Fruit fly (Drosophila melanogaster) whole organism, prepupa: ENCODE measurements around the gene Nph.

ENCODE experiments used
- Blimp-1 ChIP-seq: fragments of 200-800 bp; sonication (Bioruptor generic); optimal IDR thresholded peaks from 3 replicates; lab custom pipeline; 2017; ENCODE audit warnings: missing biosample characterization, missing genetic modification characterization, mild to moderate bottlenecking, moderate library complexity, missing genetic modification reagents
- CG10669 ChIP-seq: fragments of 200-800 bp; sonication (Bioruptor generic); optimal IDR thresholded peaks from 3 replicates; lab custom pipeline; 2018; ENCODE audit warnings: missing biosample characterization, mild to moderate bottlenecking, missing genetic modification characterization, moderate library complexity
- CG11294 ChIP-seq: fragments of 200-800 bp; sonication (Bioruptor generic); IDR thresholded peaks from 2 replicates; pipeline ENCODE4 v1.3.6; 2022; ENCODE audit warnings: missing biosample characterization, missing genetic modification characterization
- CG11762 ChIP-seq: fragments of 200-800 bp; sonication (Bioruptor generic); optimal IDR thresholded peaks from 3 replicates; lab custom pipeline; 2016; ENCODE audit warnings: missing biosample characterization, missing genetic modification characterization; ENCODE audit not compliant: insufficient read depth
- CG15336 ChIP-seq: fragments of 200-800 bp; sonication (Bioruptor generic); IDR thresholded peaks from 2 replicates; pipeline ENCODE4 v1.3.6; 2022; ENCODE audit warnings: missing biosample characterization, missing genetic modification characterization
- CG1621 ChIP-seq: fragments of 200-800 bp; sonication (Bioruptor generic); optimal IDR thresholded peaks from 3 replicates; lab custom pipeline; 2018; ENCODE audit warnings: missing biosample characterization, mild to moderate bottlenecking, missing genetic modification characterization
- CG16779 ChIP-seq: fragments of 200-800 bp; sonication (Bioruptor generic); optimal IDR thresholded peaks from 3 replicates; lab custom pipeline; 2017; ENCODE audit warnings: missing biosample characterization, mild to moderate bottlenecking, missing genetic modification characterization
- CG3032 ChIP-seq: fragments of 200-800 bp; optimal IDR thresholded peaks from 2 replicates; lab custom pipeline; 2019; ENCODE audit warnings: missing biosample characterization, mild to moderate bottlenecking, missing genetic modification characterization, moderate library complexity
- CG31627 ChIP-seq: fragments of 200-800 bp; sonication (Bioruptor generic); optimal IDR thresholded peaks from 3 replicates; lab custom pipeline; 2016; ENCODE audit warnings: missing biosample characterization, missing genetic modification characterization
- CG32006 ChIP-seq: fragments of 200-800 bp; sonication (Bioruptor generic); optimal IDR thresholded peaks from 3 replicates; lab custom pipeline; 2017; ENCODE audit warnings: missing biosample characterization, mild to moderate bottlenecking, missing genetic modification characterization
- CG34406 ChIP-seq: fragments of 200-800 bp; sonication (Bioruptor generic); optimal IDR thresholded peaks from 3 replicates; lab custom pipeline; 2016; ENCODE audit warnings: missing biosample characterization, missing genetic modification characterization
- CG3919 ChIP-seq: fragments of 200-800 bp; sonication (Bioruptor generic); optimal IDR thresholded peaks from 3 replicates; lab custom pipeline; 2016; ENCODE audit warnings: missing biosample characterization, missing genetic modification characterization
- CG4318 ChIP-seq: fragments of 200-800 bp; sonication (Bioruptor generic); optimal IDR thresholded peaks from 3 replicates; lab custom pipeline; 2017; ENCODE audit warnings: missing biosample characterization, mild to moderate bottlenecking, missing genetic modification characterization
- CG6792 ChIP-seq: fragments of 200-800 bp; sonication (Bioruptor generic); optimal IDR thresholded peaks from 3 replicates; lab custom pipeline; 2016; ENCODE audit warnings: missing biosample characterization, missing genetic modification characterization
- CG6808 ChIP-seq: fragments of 200-800 bp; sonication (Bioruptor generic); optimal IDR thresholded peaks from 3 replicates; lab custom pipeline; 2017; ENCODE audit warnings: missing biosample characterization, missing genetic modification characterization, mild to moderate bottlenecking, moderate library complexity, missing genetic modification reagents
- CG8119 ChIP-seq: fragments of 200-800 bp; sonication (Bioruptor generic); IDR thresholded peaks from 3 replicates; pipeline ENCODE4 v1.3.6; 2022; ENCODE audit warnings: missing biosample characterization, missing genetic modification characterization
- CG8319 ChIP-seq: fragments of 200-800 bp; sonication (Bioruptor generic); optimal IDR thresholded peaks from 3 replicates; lab custom pipeline; 2016; ENCODE audit warnings: missing biosample characterization, missing genetic modification characterization
- CG8632 ChIP-seq: fragments of 200-800 bp; sonication (Bioruptor generic); optimal IDR thresholded peaks from 3 replicates; lab custom pipeline; 2016; ENCODE audit warnings: missing biosample characterization, missing genetic modification characterization
- Eip78C ChIP-seq: fragments of 200-800 bp; sonication (Bioruptor generic); peaks from one replicate; lab custom pipeline; 2016; ENCODE audit warnings: missing biosample characterization, missing genetic modification characterization
- Eip93F ChIP-seq: fragments of 200-800 bp; sonication (Bioruptor generic); optimal IDR thresholded peaks from 2 replicates; lab custom pipeline; 2016; ENCODE audit warnings: missing biosample characterization, mild to moderate bottlenecking, missing genetic modification characterization
- Ets96B ChIP-seq: fragments of 200-800 bp; optimal IDR thresholded peaks from 2 replicates; lab custom pipeline; 2019; ENCODE audit warnings: missing biosample characterization, mild to moderate bottlenecking, missing genetic modification characterization, moderate library complexity
- Gug ChIP-seq: fragments of 200-800 bp; sonication (Bioruptor generic); IDR thresholded peaks from 2 replicates; pipeline ENCODE4 v1.3.6; 2022; ENCODE audit warnings: missing biosample characterization, missing genetic modification characterization
- Hr38 ChIP-seq: sonication (Bioruptor generic); optimal IDR thresholded peaks from 2 replicates; lab custom pipeline; 2016; ENCODE audit warnings: missing biosample characterization, missing genetic modification characterization
- Hr39 ChIP-seq: fragments of 200-800 bp; sonication (Bioruptor generic); optimal IDR thresholded peaks from 2 replicates; lab custom pipeline; 2016; ENCODE audit warnings: missing biosample characterization, missing genetic modification characterization
- Lpt ChIP-seq: fragments of 200-800 bp; sonication (Bioruptor generic); optimal IDR thresholded peaks from 3 replicates; lab custom pipeline; 2016; ENCODE audit warnings: missing biosample characterization, missing genetic modification characterization
- Met ChIP-seq: fragments of 200-800 bp; sonication (Bioruptor generic); optimal IDR thresholded peaks from 3 replicates; lab custom pipeline; 2016; ENCODE audit warnings: missing biosample characterization, missing genetic modification characterization
- OdsH ChIP-seq: fragments of 200-800 bp; sonication (Bioruptor generic); optimal IDR thresholded peaks from 3 replicates; lab custom pipeline; 2016; ENCODE audit warnings: missing biosample characterization, missing genetic modification characterization
- Smox ChIP-seq: fragments of 200-800 bp; sonication (Bioruptor generic); optimal IDR thresholded peaks from 3 replicates; lab custom pipeline; 2016; ENCODE audit warnings: missing biosample characterization, missing genetic modification characterization
- Sox102F ChIP-seq: fragments of 200-800 bp; sonication (Bioruptor generic); optimal IDR thresholded peaks from 2 replicates; lab custom pipeline; 2016; ENCODE audit warnings: missing biosample characterization, mild to moderate bottlenecking, missing genetic modification characterization
- Sox14 ChIP-seq: fragments of 200-800 bp; sonication (Bioruptor generic); optimal IDR thresholded peaks from 3 replicates; lab custom pipeline; 2016; ENCODE audit warnings: missing biosample characterization, missing genetic modification characterization
- Sox15 ChIP-seq: fragments of 200-800 bp; sonication (Bioruptor generic); optimal IDR thresholded peaks from 3 replicates; lab custom pipeline; 2016; ENCODE audit warnings: missing biosample characterization, missing genetic modification characterization
- achi ChIP-seq: fragments of 200-800 bp; sonication (Bioruptor generic); optimal IDR thresholded peaks from 3 replicates; lab custom pipeline; 2016; ENCODE audit warnings: missing biosample characterization, missing genetic modification characterization
- cyc ChIP-seq: fragments of 200-800 bp; sonication (Bioruptor generic); optimal IDR thresholded peaks from 3 replicates; lab custom pipeline; 2016; ENCODE audit warnings: missing biosample characterization, missing genetic modification characterization
- dac ChIP-seq: fragments of 200-800 bp; sonication (Bioruptor generic); optimal IDR thresholded peaks from 2 replicates; lab custom pipeline; 2017; ENCODE audit warnings: missing biosample characterization, mild to moderate bottlenecking, missing genetic modification characterization
- dsx ChIP-seq: fragments of 200-800 bp; optimal IDR thresholded peaks from 3 replicates; lab custom pipeline; 2019; ENCODE audit warnings: missing biosample characterization, mild to moderate bottlenecking, missing genetic modification characterization, moderate library complexity; ENCODE audit not compliant: poor library complexity, severe bottlenecking
- eg ChIP-seq: fragments of 200-800 bp; sonication (Bioruptor generic); IDR thresholded peaks from 3 replicates; pipeline ENCODE4 v1.3.6; 2022; ENCODE audit warnings: missing biosample characterization, missing genetic modification characterization
- esn ChIP-seq: fragments of 200-800 bp; sonication (Bioruptor generic); optimal IDR thresholded peaks from 2 replicates; lab custom pipeline; 2016; ENCODE audit warnings: missing biosample characterization, mild to moderate bottlenecking, missing genetic modification characterization, moderate library complexity
- fd59A ChIP-seq: fragments of 200-800 bp; sonication (Bioruptor generic); optimal IDR thresholded peaks from 2 replicates; lab custom pipeline; 2017; ENCODE audit warnings: missing biosample characterization, mild to moderate bottlenecking, missing genetic modification characterization, missing genetic modification reagents
- fd85E ChIP-seq: fragments of 200-800 bp; sonication (Bioruptor generic); optimal IDR thresholded peaks from 3 replicates; lab custom pipeline; 2016; ENCODE audit warnings: missing biosample characterization, missing genetic modification characterization
- fkh ChIP-seq: fragments of 200-800 bp; sonication (Bioruptor generic); optimal IDR thresholded peaks from 3 replicates; lab custom pipeline; 2017; ENCODE audit warnings: missing biosample characterization, mild to moderate bottlenecking, missing genetic modification characterization, moderate library complexity
- lz ChIP-seq: fragments of 200-800 bp; sonication (Bioruptor generic); optimal IDR thresholded peaks from 3 replicates; lab custom pipeline; 2016; ENCODE audit warnings: missing biosample characterization, missing genetic modification characterization
- net ChIP-seq: fragments of 200-800 bp; sonication (Bioruptor generic); optimal IDR thresholded peaks from 3 replicates; lab custom pipeline; 2016; ENCODE audit warnings: missing biosample characterization, missing genetic modification characterization
- salr ChIP-seq, 2 experiments: fragments of 200-800 bp; sonication (Bioruptor generic); optimal IDR thresholded peaks; 3 replicates each; lab custom pipeline; 2016 to 2018; ENCODE audit warnings: missing biosample characterization in 2 of 2, missing genetic modification characterization in 2 of 2, mild to moderate bottlenecking in 1 of 2
- spab ChIP-seq: fragments of 200-800 bp; sonication (Bioruptor generic); optimal IDR thresholded peaks from 2 replicates; lab custom pipeline; 2017; ENCODE audit warnings: missing biosample characterization, mild to moderate bottlenecking, missing genetic modification characterization, missing genetic modification reagents
- topi ChIP-seq: fragments of 200-800 bp; sonication (Bioruptor generic); optimal IDR thresholded peaks from 3 replicates; lab custom pipeline; 2016; ENCODE audit warnings: missing biosample characterization, missing genetic modification characterization
- vri ChIP-seq: fragments of 200-800 bp; sonication (Bioruptor generic); optimal IDR thresholded peaks from 3 replicates; lab custom pipeline; 2016; ENCODE audit warnings: missing biosample characterization, mild to moderate bottlenecking, missing genetic modification characterization

Gene Nph

dm6 chr3R:30021559-30022451, 17.1 kb upstream of the Nph start, which contains the start of gene Mgat2 (continued):
- TF ChIP-seq Hr39 (GFP tag; lab: Kevin White, UChicago) (no peak), CG31627 (GFP tag; lab: Kevin White, UChicago) (no peak), net (no peak), dac (GFP tag; lab: Kevin White, UChicago) (no peak), Eip78C (peak; percentile 80), Sox102F (GFP tag; lab: Kevin White, UChicago) (no peak), CG11762 (GFP tag; lab: Kevin White, UChicago) (no peak), Eip93F (GFP tag; lab: Kevin White, UChicago) (no peak), CG34406 (GFP tag; lab: Kevin White, UChicago) (peak; percentile 4), eg (GFP tag; lab: Robert Waterston, UW) (peak; percentile 62; the same call in 2 of the 3 replicates), vri (GFP tag; lab: Kevin White, UChicago) (no peak), CG15336 (peak; percentile 74), CG10669 (GFP tag; lab: Kevin White, UChicago) (peak; percentile 35), spab (no peak), esn (peak; percentile 54), fkh (GFP tag; lab: Kevin White, UChicago) (no peak), OdsH (GFP tag; lab: Kevin White, UChicago) (no peak), Sox15 (GFP tag; lab: Kevin White, UChicago) (no peak), CG4318 (GFP tag; lab: Kevin White, UChicago) (no peak), Sox14 (no peak), Met (GFP tag; lab: Kevin White, UChicago) (no peak), CG16779 (tag; lab: Kevin White, UChicago) (peak; percentile 50), CG1621 (tag; lab: Kevin White, UChicago) (peak; percentile 42), lz (GFP tag; lab: Kevin White, UChicago) (no peak), Hr38 (GFP tag; lab: Kevin White, UChicago) (no peak), CG6808 (GFP tag; lab: Kevin White, UChicago) (no peak), Lpt (GFP tag; lab: Kevin White, UChicago) (peak; percentile 68), CG6792 (GFP tag; lab: Kevin White, UChicago) (no peak), CG8632 (GFP tag; lab: Kevin White, UChicago) (no peak), CG8319 (no peak)

dm6 chr3R:30021009-30021408, 16.3 kb upstream of the Nph start:
- TF ChIP-seq net (peak; percentile 33), CG11294 (GFP tag; lab: Robert Waterston, UW) (peak; percentile 12; the same call in 1 of the 2 replicates), CG16779 (tag; lab: Kevin White, UChicago) (no peak), Sox102F (GFP tag; lab: Kevin White, UChicago) (peak; percentile 24), CG6808 (GFP tag; lab: Kevin White, UChicago) (no peak), fd59A (GFP tag; lab: Kevin White, UChicago) (peak; percentile 25), dsx (no peak), CG8119 (GFP tag; lab: Robert Waterston, UW) (peak; percentile 52), topi (peak; percentile 12), salr (GFP tag; optimal IDR thresholded peaks at IDR 0.05; lab: Kevin White, UChicago) (no peak), achi (GFP tag; lab: Kevin White, UChicago) (peak; percentile 1), eg (GFP tag; lab: Robert Waterston, UW) (peak; percentile 86), CG34406 (GFP tag; lab: Kevin White, UChicago) (peak; percentile 17), Gug (peak; percentile 50; the same call in 1 of the 2 replicates), Blimp-1 (GFP tag; lab: Kevin White, UChicago) (no peak), Met (GFP tag; lab: Kevin White, UChicago) (peak; percentile 31), CG3919 (GFP tag; lab: Kevin White, UChicago) (peak; percentile 31), CG1621 (tag; lab: Kevin White, UChicago) (no peak), esn (peak; percentile 18), CG32006 (GFP tag; lab: Kevin White, UChicago) (peak; percentile 62), Smox (GFP tag; lab: Kevin White, UChicago) (peak; percentile 14), cyc (GFP tag; lab: Kevin White, UChicago) (peak; percentile 5), CG15336 (peak; percentile 72), Sox14 (peak; percentile 7), fd85E (no peak), CG3032 (tag; lab: Kevin White, UChicago) (peak; percentile 23), CG10669 (GFP tag; lab: Kevin White, UChicago) (peak; percentile 9), vri (GFP tag; lab: Kevin White, UChicago) (no peak), lz (GFP tag; lab: Kevin White, UChicago) (peak; percentile 11), Ets96B (no peak), dac (GFP tag; lab: Kevin White, UChicago) (peak; percentile 13)
